Worm (Caenorhabditis elegans): Measurements from ENCODE around the gene col-127.

The col-127 gene

ce11 chrIV:11266090-11266489 lies at the start of gene col-127:
Gene col-127 (minus strand): TSS chrIV:11266190.
- TF ChIP-seq ama-1 (optimal IDR thresholded peaks at IDR 0.05) (no peak), aly-1 (tag; optimal IDR thresholded peaks at IDR 0.05) (no peak), flt-1 (GFP tag; IDR thresholded peaks at IDR 0.05) (no peak), ets-7 (tag; optimal IDR thresholded peaks at IDR 0.05) (no peak), scrt-1 (GFP tag; IDR thresholded peaks at IDR 0.05) (no peak), hnd-1 (tag; optimal IDR thresholded peaks at IDR 0.05) (no peak), tbx-37 (GFP tag; conservative IDR thresholded peaks at IDR 0.05) (no peak), tra-4 (tag; optimal IDR thresholded peaks at IDR 0.05) (no peak), sea-1 (GFP tag; conservative IDR thresholded peaks at IDR 0.05) (no peak), F13C5.2 (tag; optimal IDR thresholded peaks at IDR 0.05) (no peak), pes-1 (GFP tag; IDR thresholded peaks at IDR 0.05) (no peak), ceh-36 (tag; optimal IDR thresholded peaks at IDR 0.05) (no peak)

ce11 chrIV:11315688-11316087 lies 49.7 kb upstream of the col-127 start:
- TF ChIP-seq scrt-1 (GFP tag; IDR thresholded peaks at IDR 0.05), result no peak
- TF ChIP-seq ets-7 (tag; optimal IDR thresholded peaks at IDR 0.05), result no peak
- TF ChIP-seq F13C5.2 (tag; optimal IDR thresholded peaks at IDR 0.05), result no peak
- TF ChIP-seq ama-1 (optimal IDR thresholded peaks at IDR 0.05), result no peak
- TF ChIP-seq aly-1 (tag; optimal IDR thresholded peaks at IDR 0.05), result no peak
- no peak for TF ChIP-seq tbx-11 (GFP tag; IDR thresholded peaks at IDR 0.05)
- TF ChIP-seq tra-4 (tag; optimal IDR thresholded peaks at IDR 0.05), result no peak
- no peak for TF ChIP-seq ceh-36 (tag; optimal IDR thresholded peaks at IDR 0.05)
- no peak for TF ChIP-seq hmg-4 (GFP tag; optimal IDR thresholded peaks at IDR 0.05)
- no peak for TF ChIP-seq tbx-37 (GFP tag; conservative IDR thresholded peaks at IDR 0.05)
- TF ChIP-seq hnd-1 (tag; optimal IDR thresholded peaks at IDR 0.05), result no peak
- TF ChIP-seq hmbx-1 (tag; optimal IDR thresholded peaks at IDR 0.05), result no peak
- TF ChIP-seq ceh-13 (GFP tag; optimal IDR thresholded peaks at IDR 0.05), result no peak
- no peak for TF ChIP-seq pes-1 (GFP tag; IDR thresholded peaks at IDR 0.05)
- TF ChIP-seq sea-1 (GFP tag; conservative IDR thresholded peaks at IDR 0.05), result no peak
- TF ChIP-seq B0310.2 (tag; optimal IDR thresholded peaks at IDR 0.05), result no peak
- TF ChIP-seq flt-1 (GFP tag; IDR thresholded peaks at IDR 0.05), result no peak

- no peak for TF ChIP-seq tbx-11 (GFP tag; IDR thresholded peaks at IDR 0.05)
- TF ChIP-seq tbx-37 (GFP tag; conservative IDR thresholded peaks at IDR 0.05), result peak; percentile 71
Measured at ce11 chrIV:11314885-11315284, 48.9 kb upstream of the col-127 start, which contains the start of the genes B0035.3, B0035.22 and pfd-4. Gene B0035.3 (minus strand): TSS chrIV:11314998. Gene B0035.22 (plus strand): TSS chrIV:11315153. Gene pfd-4 (plus strand): TSS chrIV:11315207.

- TF ChIP-seq B0310.2 (tag; optimal IDR thresholded peaks at IDR 0.05) (no peak), hnd-1 (tag; optimal IDR thresholded peaks at IDR 0.05) (no peak), ceh-13 (GFP tag; optimal IDR thresholded peaks at IDR 0.05) (no peak), pes-1 (GFP tag; IDR thresholded peaks at IDR 0.05) (no peak), tra-4 (tag; optimal IDR thresholded peaks at IDR 0.05) (no peak), ets-7 (tag; optimal IDR thresholded peaks at IDR 0.05) (no peak), tbx-11 (GFP tag; IDR thresholded peaks at IDR 0.05) (no peak), flt-1 (GFP tag; IDR thresholded peaks at IDR 0.05) (no peak), scrt-1 (GFP tag; IDR thresholded peaks at IDR 0.05) (no peak), tbx-37 (GFP tag; conservative IDR thresholded peaks at IDR 0.05) (no peak)
Measured at ce11 chrIV:11313880-11314279, 47.9 kb upstream of the col-127 start, which contains the start of gene dnj-2. Gene dnj-2 (minus strand): TSS chrIV:11313980.

ce11 chrIV:11311484-11311883 lies 45.5 kb upstream of the col-127 start:
- TF ChIP-seq flt-1 (GFP tag; IDR thresholded peaks at IDR 0.05) (no peak), tbx-37 (GFP tag; conservative IDR thresholded peaks at IDR 0.05) (no peak), ceh-13 (GFP tag; optimal IDR thresholded peaks at IDR 0.05) (no peak), scrt-1 (GFP tag; IDR thresholded peaks at IDR 0.05) (no peak), sea-1 (GFP tag; conservative IDR thresholded peaks at IDR 0.05) (no peak), hmg-4 (GFP tag; optimal IDR thresholded peaks at IDR 0.05) (no peak), hmbx-1 (tag; optimal IDR thresholded peaks at IDR 0.05) (no peak), aly-1 (tag; optimal IDR thresholded peaks at IDR 0.05) (no peak), ceh-36 (tag; optimal IDR thresholded peaks at IDR 0.05) (no peak), ama-1 (optimal IDR thresholded peaks at IDR 0.05) (no peak), F13C5.2 (tag; optimal IDR thresholded peaks at IDR 0.05) (no peak), tra-4 (tag; optimal IDR thresholded peaks at IDR 0.05) (no peak)

ce11 chrIV:11310624-11311023 lies 44.6 kb upstream of the col-127 start, which contains the start of gene znf-207:
Gene znf-207 (plus strand): TSS chrIV:11310972.
- peak; percentile 57 for TF ChIP-seq aly-1 (tag; optimal IDR thresholded peaks at IDR 0.05)
- 0 out of 2 replicates have a peak, but pooled peaks have one; percentile 51 for TF ChIP-seq sea-1 (GFP tag; conservative IDR thresholded peaks at IDR 0.05)
- no peak for TF ChIP-seq ama-1 (optimal IDR thresholded peaks at IDR 0.05)
- TF ChIP-seq ceh-13 (GFP tag; optimal IDR thresholded peaks at IDR 0.05), result peak; percentile 24
- TF ChIP-seq hmg-4 (GFP tag; optimal IDR thresholded peaks at IDR 0.05), result no peak
- 0 out of 2 replicates have a peak, but pooled peaks have one; percentile 37 for TF ChIP-seq tbx-37 (GFP tag; conservative IDR thresholded peaks at IDR 0.05)
- no peak for TF ChIP-seq tra-4 (tag; optimal IDR thresholded peaks at IDR 0.05)
- TF ChIP-seq pes-1 (GFP tag; IDR thresholded peaks at IDR 0.05), result peak; percentile 73
- TF ChIP-seq tbx-11 (GFP tag; IDR thresholded peaks at IDR 0.05), result 0 out of 2 replicates have a peak, but pooled peaks have one; percentile 26
- TF ChIP-seq hnd-1 (tag; optimal IDR thresholded peaks at IDR 0.05), result peak; percentile 20
- peak; percentile 75 for TF ChIP-seq F13C5.2 (tag; optimal IDR thresholded peaks at IDR 0.05)
- TF ChIP-seq flt-1 (GFP tag; IDR thresholded peaks at IDR 0.05), result peak; percentile 61; the same call in 1 of the 2 replicates
- TF ChIP-seq ets-7 (tag; optimal IDR thresholded peaks at IDR 0.05), result no peak
- peak; percentile 9 for TF ChIP-seq hmbx-1 (tag; optimal IDR thresholded peaks at IDR 0.05)
- TF ChIP-seq scrt-1 (GFP tag; IDR thresholded peaks at IDR 0.05), result no peak
- TF ChIP-seq B0310.2 (tag; optimal IDR thresholded peaks at IDR 0.05), result no peak
- TF ChIP-seq ceh-36 (tag; optimal IDR thresholded peaks at IDR 0.05), result no peak

ce11 chrIV:11307770-11308169 lies 41.8 kb upstream of the col-127 start:
- TF ChIP-seq ceh-13 (GFP tag; optimal IDR thresholded peaks at IDR 0.05) (no peak), sea-1 (GFP tag; conservative IDR thresholded peaks at IDR 0.05) (no peak), hmg-4 (GFP tag; optimal IDR thresholded peaks at IDR 0.05) (no peak), hmbx-1 (tag; optimal IDR thresholded peaks at IDR 0.05) (no peak), tbx-37 (GFP tag; conservative IDR thresholded peaks at IDR 0.05) (no peak), pes-1 (GFP tag; IDR thresholded peaks at IDR 0.05) (no peak), tra-4 (tag; optimal IDR thresholded peaks at IDR 0.05) (no peak), ama-1 (optimal IDR thresholded peaks at IDR 0.05) (no peak), scrt-1 (GFP tag; IDR thresholded peaks at IDR 0.05) (no peak), B0310.2 (tag; optimal IDR thresholded peaks at IDR 0.05) (no peak)
